Fruit fly (Drosophila melanogaster) whole organism: ENCODE measurements around the gene CG32544.

ENCODE experiments used
- CG8478 ChIP-seq: fragments of >200 bp; optimal IDR thresholded peaks from 2 replicates; lab custom pipeline; 2018; ENCODE audit warnings: inconsistent platforms
- Dll ChIP-seq: fragments of >200 bp; optimal IDR thresholded peaks from 2 replicates; lab custom pipeline; 2017
- EcR ChIP-seq, 2 experiments: fragments of >200 bp; optimal IDR thresholded peaks; 2 replicates each; lab custom pipeline; 2017; ENCODE audit warnings: missing biosample characterization in 2 of 2, missing genetic modification characterization in 2 of 2, missing genetic modification reagents in 2 of 2
- pan ChIP-seq: fragments of >200 bp; optimal IDR thresholded peaks from 2 replicates; lab custom pipeline; 2017
- psq ChIP-seq: fragments of >200 bp; optimal IDR thresholded peaks from 2 replicates; lab custom pipeline; 2017
- usp ChIP-seq: fragments of >200 bp; optimal IDR thresholded peaks from 2 replicates; lab custom pipeline; 2017; ENCODE audit warnings: missing biosample characterization, missing genetic modification characterization, mixed read lengths

CG32544 gene

DNA sequence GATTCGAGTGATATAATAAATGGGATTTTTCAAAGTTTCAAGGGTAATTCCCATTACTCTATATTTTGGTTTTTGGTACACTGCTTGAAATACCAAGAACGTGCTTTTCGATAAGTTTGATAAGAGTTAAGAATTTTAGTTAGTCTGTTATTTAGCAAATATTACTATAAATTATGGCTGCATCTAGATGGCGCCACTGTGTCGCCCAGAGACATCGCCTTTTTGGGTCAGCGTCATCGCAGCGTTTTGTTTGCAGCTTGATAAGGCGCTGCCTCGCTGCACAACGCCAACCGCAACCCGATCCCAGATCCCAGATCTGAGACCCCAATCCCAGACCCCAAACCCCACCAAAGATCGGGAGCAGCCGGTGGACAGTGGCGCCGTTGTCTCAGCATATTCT, 21.6 kb upstream of the CG32544 start:
- no peak for TF ChIP-seq CG8478
- TF ChIP-seq EcR (GFP tag; optimal IDR thresholded peaks at IDR 0.05; lab: Kevin White, UChicago), result no peak
- no peak for TF ChIP-seq Dll
- TF ChIP-seq pan (lab: Kevin White, UChicago), result no peak
- TF ChIP-seq usp, result no peak

DNA sequence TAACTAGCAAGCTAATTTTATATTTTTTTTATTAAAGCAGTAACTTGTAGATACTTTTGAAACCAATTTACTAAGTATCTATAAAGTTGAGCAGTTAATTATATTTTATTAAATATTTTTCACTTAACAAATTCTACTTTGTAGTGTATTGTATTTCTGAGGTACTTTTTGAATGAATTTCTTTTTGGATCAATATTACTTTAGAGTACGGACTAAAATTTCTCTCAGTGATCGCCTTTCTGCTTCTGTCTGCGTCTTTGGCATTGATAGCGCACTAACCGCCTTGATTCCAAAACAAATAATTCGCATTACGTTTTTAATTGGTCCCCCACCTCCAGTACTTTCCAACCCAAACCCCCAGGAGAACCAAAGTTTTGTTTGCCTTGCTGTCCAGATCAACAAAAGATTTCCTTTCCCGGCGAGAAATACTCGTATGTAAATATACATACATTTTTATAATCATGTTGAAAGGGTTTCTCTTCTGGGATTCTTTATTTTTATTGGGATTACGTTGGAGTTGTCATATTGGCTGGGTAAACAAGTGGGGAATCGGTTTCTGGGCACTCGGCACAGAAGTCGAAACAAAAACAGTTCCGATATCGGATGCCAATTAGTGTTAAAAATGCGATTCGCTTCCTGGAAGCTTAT, 21.0 kb upstream of the CG32544 start:
- no peak for TF ChIP-seq EcR (GFP tag; optimal IDR thresholded peaks at IDR 0.05; lab: Kevin White, UChicago)
- no peak for TF ChIP-seq psq (lab: Kevin White, UChicago)
- TF ChIP-seq Dll, result no peak
- no peak for TF ChIP-seq usp
- TF ChIP-seq CG8478, result no peak
- TF ChIP-seq pan (lab: Kevin White, UChicago), result no peak

DNA sequence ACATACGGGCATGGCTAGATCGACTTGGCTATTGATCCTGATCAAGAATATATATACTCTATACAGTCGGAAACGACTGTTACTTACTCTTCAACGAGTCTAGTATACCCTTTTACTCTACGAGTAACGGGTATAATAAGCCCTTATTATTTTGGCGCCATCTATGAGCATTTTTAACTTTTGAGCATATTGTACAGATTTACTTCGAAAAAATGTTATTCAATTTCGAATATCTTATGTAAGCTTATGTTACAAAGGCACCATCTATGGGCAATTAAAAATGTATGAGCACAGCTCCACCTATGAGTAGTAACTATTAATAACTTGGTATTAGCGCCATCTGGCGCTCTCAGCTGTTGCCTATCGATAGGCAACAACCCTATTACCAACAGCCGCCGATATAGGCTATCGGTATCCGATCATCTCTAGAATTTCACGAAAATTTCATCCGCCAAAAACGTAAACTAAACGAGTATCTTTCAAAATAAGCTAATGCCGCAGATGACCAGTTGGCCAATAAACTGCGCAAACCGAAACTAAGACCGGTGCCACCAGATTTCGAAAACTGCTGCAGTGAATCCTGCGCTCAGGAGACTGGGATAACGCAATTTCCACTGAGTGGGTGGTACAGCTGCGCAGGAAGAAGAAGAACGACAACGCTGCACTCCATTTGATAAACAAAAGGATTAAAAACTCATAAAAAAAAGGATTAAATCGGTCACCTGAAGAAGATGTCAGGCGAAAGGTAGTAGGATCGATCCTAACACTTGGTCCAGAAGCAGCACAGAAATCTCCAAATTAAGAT, 16.7 kb upstream of the CG32544 start, which contains the start of gene htk:
TSS of gene htk (plus strand) at position 435 of the 805 bp plus-strand sequence.
- TF ChIP-seq CG8478 (no peak), psq (lab: Kevin White, UChicago) (no peak), EcR (GFP tag; optimal IDR thresholded peaks at IDR 0.05; lab: Kevin White, UChicago) (no peak), pan (lab: Kevin White, UChicago) (no peak), Dll (no peak), usp (no peak)

DNA sequence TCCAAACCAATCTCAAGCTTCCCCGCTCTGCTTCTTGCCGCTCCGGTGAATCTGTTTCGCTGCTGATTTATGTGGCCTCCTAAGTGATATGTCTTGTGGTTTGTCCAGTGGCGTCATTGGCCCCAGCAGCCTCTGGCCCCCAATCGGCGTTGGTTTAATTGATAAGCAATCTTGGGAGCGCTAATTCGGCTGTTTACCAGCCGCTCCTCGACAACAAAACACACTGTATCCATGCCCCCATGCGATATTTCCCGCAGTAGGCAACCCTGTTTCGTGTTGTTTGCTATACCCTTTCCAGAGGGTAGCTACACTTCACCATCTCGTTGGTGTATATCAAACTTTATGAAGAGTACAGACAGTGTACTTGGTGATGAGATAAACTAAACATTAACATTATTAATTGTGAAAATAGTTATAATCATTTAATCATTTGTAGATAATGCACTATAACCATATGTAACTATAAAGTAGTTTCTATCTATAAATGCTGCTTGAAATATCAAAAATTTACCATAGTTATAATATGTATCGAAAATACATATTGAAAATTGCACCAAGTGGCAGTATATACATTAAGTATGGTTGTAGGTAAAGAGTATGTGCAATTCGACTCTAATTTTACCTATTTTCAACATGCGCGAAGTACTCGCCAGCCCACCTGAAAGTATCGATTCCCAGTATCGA, 11.6 kb upstream of the CG32544 start, which contains the start of gene shop:
TSS of gene shop (minus strand) at position 229 of the 684 bp plus-strand sequence.
- no peak for TF ChIP-seq usp
- no peak for TF ChIP-seq CG8478
- TF ChIP-seq psq (lab: Kevin White, UChicago), result no peak
- TF ChIP-seq pan (lab: Kevin White, UChicago), result no peak
- no peak for TF ChIP-seq Dll
- no peak for TF ChIP-seq EcR (GFP tag; optimal IDR thresholded peaks at IDR 0.05; lab: Kevin White, UChicago)

DNA sequence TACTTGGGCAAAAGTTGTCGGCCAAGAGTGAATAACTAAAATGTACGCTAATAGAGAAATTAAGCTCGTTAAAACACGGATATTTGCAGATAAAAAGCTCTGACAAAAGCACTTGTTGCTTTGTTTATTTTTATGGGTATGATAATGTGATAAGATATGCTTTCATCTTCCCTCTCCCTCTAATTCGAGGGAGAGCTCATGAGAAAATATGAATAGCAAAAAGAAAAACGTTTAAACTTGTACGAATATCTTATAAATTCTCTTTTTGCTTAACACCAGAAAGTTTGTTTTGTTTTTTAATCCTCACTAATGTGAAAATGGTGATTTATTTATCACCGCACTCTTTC, 11.1 kb upstream of the CG32544 start:
- TF ChIP-seq EcR (GFP tag; optimal IDR thresholded peaks at IDR 0.05; lab: Kevin White, UChicago) (no peak), pan (lab: Kevin White, UChicago) (no peak), CG8478 (no peak)

DNA sequence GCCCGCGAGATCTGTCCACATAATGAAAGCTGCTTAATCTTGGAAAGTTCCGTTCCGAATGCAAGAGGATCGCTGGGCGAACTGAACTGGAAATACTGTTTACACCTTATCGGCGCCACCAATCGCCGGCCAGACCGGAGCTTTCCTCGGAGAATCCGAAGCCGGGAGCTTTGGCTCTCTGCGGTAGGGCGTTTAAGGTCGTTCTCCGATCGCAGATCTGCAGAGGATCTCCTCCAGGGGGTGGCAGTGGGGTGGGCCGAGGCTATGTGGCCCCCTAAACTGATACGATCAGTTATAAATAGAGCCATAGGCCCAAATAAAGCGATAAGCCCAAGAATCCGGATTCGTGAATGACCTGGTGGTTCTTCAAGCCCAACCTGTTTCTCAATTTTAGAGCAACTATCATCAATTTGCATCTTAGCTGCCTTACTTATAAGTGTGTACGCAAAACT, 2.7 kb upstream of the CG32544 start, which contains the start of gene CG7322:
TSS of gene CG7322 (minus strand) at position 402 of the 452 bp plus-strand sequence.
- TF ChIP-seq usp, result no peak
- no peak for TF ChIP-seq Dll

DNA sequence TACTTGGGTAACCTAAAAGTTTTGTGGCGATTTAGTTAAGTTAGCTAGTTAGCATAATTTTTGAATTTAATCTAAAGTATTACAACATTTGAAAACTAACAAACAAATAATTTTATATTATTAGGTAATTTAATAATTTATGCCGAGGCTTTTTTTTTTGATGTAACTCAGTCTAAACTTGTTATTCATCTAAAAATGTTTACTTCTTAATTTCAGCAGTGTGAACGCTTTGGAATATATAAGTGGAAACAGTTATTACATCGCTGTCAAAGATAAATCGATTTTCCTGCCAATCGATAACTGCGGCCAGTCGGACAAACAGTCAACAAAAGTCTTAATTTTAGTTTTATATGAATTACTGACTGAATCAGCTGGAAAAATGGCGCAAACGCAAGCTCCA, 2.2 kb upstream of the CG32544 start, which contains the start of gene Usp39:
TSS of gene Usp39 (plus strand) at position 288 of the 400 bp plus-strand sequence.
- TF ChIP-seq psq (lab: Kevin White, UChicago), result no peak

DNA sequence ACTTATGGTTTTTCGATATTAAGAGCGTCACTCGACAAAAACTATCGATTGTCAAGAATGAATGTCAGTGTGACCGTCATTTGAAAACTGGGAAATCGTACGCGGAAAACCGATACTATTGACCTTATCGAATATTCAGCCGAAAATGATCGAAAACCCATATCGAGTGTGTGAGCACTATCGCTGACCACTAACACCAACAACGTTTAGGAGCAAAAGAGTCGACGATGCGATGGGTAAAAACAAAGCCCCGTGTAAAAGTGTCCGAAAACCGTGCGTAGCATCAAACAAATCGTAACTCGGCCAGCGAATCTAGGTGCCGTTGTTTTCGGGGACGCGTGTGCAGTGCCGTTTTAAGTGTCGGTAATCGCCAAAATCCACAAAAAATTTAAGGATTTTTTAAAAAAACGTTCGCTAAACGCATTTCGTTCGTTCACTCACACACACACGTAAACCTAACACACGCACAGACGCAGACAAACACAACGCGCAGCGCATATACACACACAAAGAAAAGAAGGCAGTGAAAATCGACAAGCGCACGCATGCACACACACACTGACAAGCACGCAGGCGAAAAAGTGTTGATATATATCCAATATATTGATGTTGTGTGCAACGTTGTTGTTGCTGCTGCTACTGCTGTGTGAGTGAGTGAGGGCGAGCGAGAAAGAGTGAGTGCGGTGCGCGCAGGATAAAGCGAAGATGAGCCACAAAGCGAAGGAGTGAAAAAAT, 3.8 kb downstream of the CG32544 start, which contains the start of the genes CG7326 and Dora:
TSS of gene CG7326 (minus strand) at position 29 of the 735 bp plus-strand sequence.
TSS of gene Dora (plus strand) at position 203 of the 735 bp plus-strand sequence.
- TF ChIP-seq psq (lab: Kevin White, UChicago) (no peak), CG8478 (peak; percentile 82), pan (lab: Kevin White, UChicago) (no peak), Dll (no peak), usp (no peak)

DNA sequence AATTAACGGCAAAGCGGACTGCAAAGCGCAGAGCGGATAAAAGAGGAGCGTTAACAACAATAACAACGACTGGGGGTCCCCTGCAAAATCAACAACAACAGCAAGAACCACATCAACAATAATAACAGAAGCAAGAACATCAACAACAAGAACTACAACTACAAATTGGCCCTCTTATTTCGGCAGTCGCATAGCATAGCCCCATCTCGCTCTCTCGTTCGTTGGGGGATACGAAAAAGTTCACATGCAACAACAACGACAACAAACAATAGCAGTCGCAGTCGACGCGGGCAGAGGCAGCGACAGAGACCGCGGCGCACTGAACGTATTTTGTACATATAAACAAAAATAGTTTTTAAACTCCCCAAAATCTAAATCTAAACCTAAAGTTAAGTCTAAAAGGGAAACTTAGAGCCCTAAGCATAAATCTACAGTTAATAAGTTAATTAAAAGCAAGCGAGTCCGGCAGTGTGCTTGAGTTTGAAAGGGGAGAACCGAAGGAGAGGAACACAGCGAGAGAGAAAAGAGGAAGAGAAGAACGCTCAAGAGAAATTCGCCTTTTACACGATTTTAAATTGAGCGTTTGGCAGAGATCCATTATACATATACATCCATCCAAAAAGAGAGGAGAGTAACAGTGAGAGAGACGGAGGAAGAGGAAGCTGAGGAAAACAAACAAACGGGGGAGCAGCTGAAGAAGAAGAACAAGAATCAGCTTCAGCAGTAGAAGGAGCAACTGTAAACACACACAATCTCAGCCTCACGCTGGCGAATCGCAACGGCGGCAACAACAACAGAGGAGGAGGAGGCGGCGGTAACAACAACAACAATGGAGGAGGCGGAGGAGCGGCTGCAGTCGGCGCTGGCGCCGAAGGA, 4.6 kb downstream of the CG32544 start:
- TF ChIP-seq psq (lab: Kevin White, UChicago), result no peak
- TF ChIP-seq usp, result no peak
- no peak for TF ChIP-seq Dll
- no peak for TF ChIP-seq EcR (GFP tag; optimal IDR thresholded peaks at IDR 0.05; lab: Kevin White, UChicago)
- TF ChIP-seq pan (lab: Kevin White, UChicago), result no peak
- TF ChIP-seq CG8478, result no peak

DNA sequence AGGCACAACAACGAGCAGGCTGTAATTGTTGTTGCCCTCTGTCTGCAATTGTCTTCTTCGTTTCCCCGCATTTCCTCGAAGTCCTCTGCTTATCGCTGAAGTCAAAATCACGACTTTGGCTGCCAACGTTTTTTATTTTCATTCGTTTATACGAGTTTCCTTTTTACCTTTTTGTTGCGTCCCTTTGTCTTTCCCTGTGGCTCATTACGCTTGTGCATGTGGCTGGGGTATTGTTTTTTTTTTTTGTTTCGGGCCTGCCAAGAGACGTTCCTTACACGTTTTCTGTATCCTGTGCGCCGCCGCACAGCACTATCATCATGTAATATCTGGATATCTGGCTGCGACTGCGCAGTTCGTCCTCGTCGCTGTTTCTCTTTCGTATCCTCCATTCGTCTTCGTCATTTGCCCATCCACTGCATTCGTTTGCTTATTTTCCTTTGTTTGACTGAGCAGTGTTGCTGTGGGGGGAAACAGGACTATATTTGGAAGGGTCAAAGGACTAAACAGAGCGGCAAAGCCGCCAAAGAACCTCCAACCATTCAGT, 6.3 kb downstream of the CG32544 start:
- TF ChIP-seq pan (lab: Kevin White, UChicago), result no peak
- TF ChIP-seq EcR (GFP tag; optimal IDR thresholded peaks at IDR 0.05; lab: Kevin White, UChicago), result no peak
- no peak for TF ChIP-seq Dll
- no peak for TF ChIP-seq usp
- TF ChIP-seq CG8478, result no peak
- TF ChIP-seq psq (lab: Kevin White, UChicago), result no peak

DNA sequence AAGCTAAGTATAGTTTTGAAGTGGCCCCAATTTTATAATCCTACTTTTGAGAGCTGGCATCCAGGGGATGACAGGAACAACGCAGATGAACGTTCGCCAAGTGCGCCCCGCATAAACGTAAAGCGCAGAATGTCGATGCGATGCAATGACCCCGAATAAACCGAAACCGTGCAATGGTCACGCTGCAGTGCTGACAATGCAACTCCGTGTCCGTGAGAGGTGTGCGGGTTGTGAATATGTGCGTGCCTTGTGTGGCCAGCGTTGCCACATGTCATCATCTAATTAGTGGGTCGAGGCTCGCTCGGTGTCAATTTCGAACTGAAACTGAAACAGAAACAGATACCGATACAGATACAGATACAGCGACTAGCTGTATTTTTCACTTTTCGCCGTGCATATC, 8.1 kb downstream of the CG32544 start:
- TF ChIP-seq Dll, result no peak
- no peak for TF ChIP-seq CG8478
- TF ChIP-seq usp, result no peak
- no peak for TF ChIP-seq pan (lab: Kevin White, UChicago)
- TF ChIP-seq psq (lab: Kevin White, UChicago), result no peak
- no peak for TF ChIP-seq EcR (GFP tag; optimal IDR thresholded peaks at IDR 0.05; lab: Kevin White, UChicago)
